Fruit fly (Drosophila melanogaster) whole organism, embryonic: ENCODE data around the gene CG11790.

Source experiments
- Antp ChIP-seq: fragments of 200-800 bp; sonication (Bioruptor generic); optimal IDR thresholded peaks from 3 replicates; lab custom pipeline; 2016; ENCODE audit warnings: missing biosample characterization, missing genetic modification characterization
- BtbVII ChIP-seq: fragments of 200-800 bp; sonication (Bioruptor generic); optimal IDR thresholded peaks from 3 replicates; lab custom pipeline; 2017; ENCODE audit warnings: missing biosample characterization, mild to moderate bottlenecking, missing genetic modification characterization
- CG10209 ChIP-seq: fragments of 200-800 bp; sonication (Bioruptor generic); optimal IDR thresholded peaks from 3 replicates; lab custom pipeline; 2017; ENCODE audit warnings: missing biosample characterization, mild to moderate bottlenecking, missing genetic modification characterization, missing genetic modification reagents
- CG11456 ChIP-seq: fragments of 200-800 bp; sonication (Bioruptor generic); IDR thresholded peaks from 3 replicates; pipeline ENCODE4 v1.3.6; 2022; ENCODE audit warnings: missing biosample characterization, missing genetic modification characterization
- CG14965 ChIP-seq: fragments of 200-800 bp; sonication (Bioruptor generic); optimal IDR thresholded peaks from 2 replicates; lab custom pipeline; 2016; ENCODE audit warnings: missing biosample characterization, missing genetic modification characterization, borderline replicate concordance
- CG18011 ChIP-seq: fragments of 200-800 bp; sonication (Bioruptor generic); optimal IDR thresholded peaks from 2 replicates; lab custom pipeline; 2017; ENCODE audit warnings: missing biosample characterization, missing genetic modification characterization, mild to moderate bottlenecking, moderate library complexity, missing genotype
- CG18476 ChIP-seq: fragments of 200-800 bp; sonication (Bioruptor generic); optimal IDR thresholded peaks from 2 replicates; lab custom pipeline; 2016; ENCODE audit warnings: missing biosample characterization, mild to moderate bottlenecking, missing genetic modification characterization
- CG2116 ChIP-seq: fragments of 200-800 bp; sonication (Bioruptor generic); optimal IDR thresholded peaks from 3 replicates; lab custom pipeline; 2018; ENCODE audit warnings: missing biosample characterization, mild to moderate bottlenecking, missing genetic modification characterization
- CG2875 ChIP-seq: fragments of 200-800 bp; sonication (Bioruptor generic); optimal IDR thresholded peaks from 2 replicates; lab custom pipeline; 2017; ENCODE audit warnings: missing biosample characterization, mild to moderate bottlenecking, missing genetic modification characterization, missing genetic modification reagents
- CG3065 ChIP-seq: fragments of 200-800 bp; sonication (Bioruptor generic); optimal IDR thresholded peaks from 2 replicates; lab custom pipeline; 2016; ENCODE audit warnings: missing biosample characterization, missing genetic modification characterization
- CG31224 ChIP-seq: fragments of 200-800 bp; sonication (Bioruptor generic); IDR thresholded peaks from 2 replicates; pipeline ENCODE4 v1.3.6; 2022; ENCODE audit warnings: missing biosample characterization, missing genetic modification characterization
- CG34422 ChIP-seq: fragments of 200-800 bp; sonication (Bioruptor generic); IDR thresholded peaks from 3 replicates; pipeline ENCODE4 v1.3.6; 2022; ENCODE audit warnings: missing biosample characterization, missing genetic modification characterization
- CG3847 ChIP-seq: fragments of 200-800 bp; sonication (Bioruptor generic); IDR thresholded peaks from 2 replicates; pipeline ENCODE4 v1.3.6; 2022; ENCODE audit warnings: missing biosample characterization, missing genetic modification characterization
- CG42726 ChIP-seq: fragments of 200-800 bp; sonication (Bioruptor generic); IDR thresholded peaks from 2 replicates; pipeline ENCODE4 v1.3.6; 2022; ENCODE audit warnings: missing biosample characterization, missing genetic modification characterization; ENCODE audit not compliant: partially characterized antibody
- CG7786 ChIP-seq: fragments of 200-800 bp; sonication (Bioruptor generic); optimal IDR thresholded peaks from 2 replicates; lab custom pipeline; 2016; ENCODE audit warnings: missing biosample characterization, missing genetic modification characterization
- CG7987 ChIP-seq: fragments of 200-800 bp; sonication (Bioruptor generic); optimal IDR thresholded peaks from 2 replicates; lab custom pipeline; 2018; ENCODE audit warnings: missing biosample characterization, mild to moderate bottlenecking, missing genetic modification characterization, moderate library complexity
- CG8290 ChIP-seq, 3 experiments: fragments of 200-800 bp; sonication (Bioruptor generic); optimal IDR thresholded peaks; 2 replicates each; lab custom pipeline; 2016 to 2019; ENCODE audit warnings: missing biosample characterization in 3 of 3, missing genetic modification characterization in 3 of 3, mild to moderate bottlenecking in 2 of 3, moderate library complexity in 1 of 3
- CG9727 ChIP-seq: fragments of 200-800 bp; sonication (Bioruptor generic); optimal IDR thresholded peaks from 3 replicates; lab custom pipeline; 2017; ENCODE audit warnings: missing biosample characterization, mild to moderate bottlenecking, missing genetic modification characterization
- Camta ChIP-seq: fragments of 200-800 bp; sonication (Bioruptor generic); optimal IDR thresholded peaks from 2 replicates; lab custom pipeline; 2016; ENCODE audit warnings: missing biosample characterization, missing genetic modification characterization
- Chrac-16 ChIP-seq: fragments of 200-800 bp; sonication (Bioruptor generic); optimal IDR thresholded peaks from 3 replicates; lab custom pipeline; 2016; ENCODE audit warnings: missing biosample characterization, missing genetic modification characterization
- D ChIP-seq, 2 experiments: fragments of 200-800 bp in 1 of 2; fragments of >200 bp in 1 of 2; sonication (Bioruptor generic) in 1 of 2; optimal IDR thresholded peaks; 2 replicates in 1 of 2; 3 replicates in 1 of 2; lab custom pipeline; 2017; ENCODE audit warnings: mild to moderate bottlenecking in 1 of 2, missing biosample characterization in 1 of 2, missing genetic modification characterization in 1 of 2, missing genetic modification reagents in 1 of 2
- Fer1 ChIP-seq: fragments of 200-800 bp; sonication (Bioruptor generic); optimal IDR thresholded peaks from 2 replicates; lab custom pipeline; 2017; ENCODE audit warnings: missing biosample characterization, mild to moderate bottlenecking, missing genetic modification characterization
- H15 ChIP-seq: fragments of 200-800 bp; sonication (Bioruptor generic); IDR thresholded peaks from 3 replicates; pipeline ENCODE4 v1.3.6; 2022; ENCODE audit warnings: missing biosample characterization, missing genetic modification characterization
- HLH54F ChIP-seq: fragments of 200-800 bp; sonication (Bioruptor generic); optimal IDR thresholded peaks from 3 replicates; lab custom pipeline; 2016; ENCODE audit warnings: missing biosample characterization, missing genetic modification characterization
- Lpt ChIP-seq: fragments of >200 bp; optimal IDR thresholded peaks from 2 replicates; lab custom pipeline; 2018; ENCODE audit warnings: missing biosample characterization, missing genetic modification characterization
- MBD-R2 ChIP-seq: fragments of 200-800 bp; sonication (Bioruptor generic); IDR thresholded peaks from 2 replicates; pipeline ENCODE4 v1.3.6; 2022; ENCODE audit warnings: missing biosample characterization, missing genetic modification characterization
- NC2β ChIP-seq: fragments of 200-800 bp; sonication (Bioruptor generic); optimal IDR thresholded peaks from 2 replicates; lab custom pipeline; 2016; ENCODE audit warnings: missing biosample characterization, missing genetic modification characterization
- Nf-YC ChIP-seq: fragments of 200-800 bp; optimal IDR thresholded peaks from 3 replicates; lab custom pipeline; 2019; ENCODE audit warnings: missing biosample characterization, mild to moderate bottlenecking, missing genetic modification characterization, moderate library complexity
- Rx ChIP-seq: fragments of 200-800 bp; sonication (Bioruptor generic); IDR thresholded peaks from 2 replicates; pipeline ENCODE4 v1.3.6; 2022; ENCODE audit warnings: missing biosample characterization, missing genetic modification characterization
- Xbp1 ChIP-seq: fragments of 200-800 bp; sonication (Bioruptor generic); optimal IDR thresholded peaks from 3 replicates; lab custom pipeline; 2016; ENCODE audit warnings: missing biosample characterization, mild to moderate bottlenecking, missing genetic modification characterization
- cad ChIP-seq: fragments of >200 bp; optimal IDR thresholded peaks from 2 replicates; lab custom pipeline; 2017; ENCODE audit warnings: missing biosample characterization, missing genetic modification characterization
- crp ChIP-seq, 2 experiments: fragments of 200-800 bp; sonication (Bioruptor generic); optimal IDR thresholded peaks; 2 replicates in 1 of 2; 3 replicates in 1 of 2; lab custom pipeline; 2017; ENCODE audit warnings: missing biosample characterization in 2 of 2, missing genetic modification characterization in 2 of 2, mild to moderate bottlenecking in 1 of 2, moderate library complexity in 1 of 2
- da ChIP-seq: fragments of 200-800 bp; sonication (Bioruptor generic); optimal IDR thresholded peaks from 2 replicates; lab custom pipeline; 2016; ENCODE audit warnings: missing biosample characterization, missing genetic modification characterization
- dimm ChIP-seq: fragments of 200-800 bp; sonication (Bioruptor generic); IDR thresholded peaks from 2 replicates; pipeline ENCODE4 v1.3.6; 2022; ENCODE audit warnings: missing biosample characterization, missing genetic modification characterization
- esg ChIP-seq: fragments of 200-800 bp; sonication (Bioruptor generic); conservative IDR thresholded peaks from 2 replicates; pipeline ENCODE4 v1.3.6; 2022; ENCODE audit warnings: missing biosample characterization, missing genetic modification characterization
- fd102C ChIP-seq: fragments of 200-800 bp; sonication (Bioruptor generic); optimal IDR thresholded peaks from 2 replicates; lab custom pipeline; 2018; ENCODE audit warnings: missing biosample characterization, mild to moderate bottlenecking, missing genetic modification characterization, moderate library complexity
- gce ChIP-seq: fragments of 200-800 bp; sonication (Bioruptor generic); IDR thresholded peaks from 3 replicates; pipeline ENCODE4 v1.3.6; 2022; ENCODE audit warnings: missing biosample characterization, missing genetic modification characterization
- gsb ChIP-seq: fragments of 200-800 bp; sonication (Bioruptor generic); IDR thresholded peaks from 2 replicates; pipeline ENCODE4 v1.3.6; 2022; ENCODE audit warnings: missing biosample characterization, missing genetic modification characterization
- hb ChIP-seq: fragments of 200-800 bp; sonication (Bioruptor generic); IDR thresholded peaks from 3 replicates; pipeline ENCODE4 v1.3.6; 2022; ENCODE audit warnings: missing biosample characterization, missing genetic modification characterization; ENCODE audit not compliant: partially characterized antibody
- lbe ChIP-seq: fragments of 200-800 bp; sonication (Bioruptor generic); optimal IDR thresholded peaks from 2 replicates; lab custom pipeline; 2016; ENCODE audit warnings: missing biosample characterization, mild to moderate bottlenecking, missing genetic modification characterization
- lilli ChIP-seq: fragments of 200-800 bp; sonication (Bioruptor generic); optimal IDR thresholded peaks from 3 replicates; lab custom pipeline; 2016; ENCODE audit warnings: missing biosample characterization, missing genetic modification characterization
- nom ChIP-seq: fragments of 200-800 bp; sonication (Bioruptor generic); optimal IDR thresholded peaks from 2 replicates; lab custom pipeline; 2017; ENCODE audit warnings: missing biosample characterization, missing genetic modification characterization, mild to moderate bottlenecking, moderate library complexity, missing genetic modification reagents
- pb ChIP-seq: fragments of 200-800 bp; sonication (Bioruptor generic); optimal IDR thresholded peaks from 3 replicates; lab custom pipeline; 2016; ENCODE audit warnings: missing biosample characterization, missing genetic modification characterization
- pho ChIP-seq: fragments of 200-800 bp; sonication (Bioruptor generic); optimal IDR thresholded peaks from 2 replicates; lab custom pipeline; 2016; ENCODE audit warnings: missing biosample characterization, missing genetic modification characterization
- shn ChIP-seq: fragments of 200-800 bp; sonication (Bioruptor generic); optimal IDR thresholded peaks from 3 replicates; lab custom pipeline; 2016; ENCODE audit warnings: missing biosample characterization, missing genetic modification characterization
- sr ChIP-seq: fragments of 200-800 bp; sonication (Bioruptor generic); IDR thresholded peaks from 3 replicates; pipeline ENCODE4 v1.3.6; 2022; ENCODE audit warnings: missing biosample characterization, missing genetic modification characterization
- sug ChIP-seq: fragments of 200-800 bp; optimal IDR thresholded peaks from 2 replicates; lab custom pipeline; 2019; ENCODE audit warnings: missing biosample characterization, mild to moderate bottlenecking, missing genetic modification characterization, moderate library complexity
- twi ChIP-seq: fragments of 200-800 bp; optimal IDR thresholded peaks from 2 replicates; lab custom pipeline; 2019; ENCODE audit warnings: missing biosample characterization, mild to moderate bottlenecking, missing genetic modification characterization, moderate library complexity
- yki ChIP-seq: fragments of >200 bp; optimal IDR thresholded peaks from 3 replicates; lab custom pipeline; 2018

The CG11790 gene

DNA sequence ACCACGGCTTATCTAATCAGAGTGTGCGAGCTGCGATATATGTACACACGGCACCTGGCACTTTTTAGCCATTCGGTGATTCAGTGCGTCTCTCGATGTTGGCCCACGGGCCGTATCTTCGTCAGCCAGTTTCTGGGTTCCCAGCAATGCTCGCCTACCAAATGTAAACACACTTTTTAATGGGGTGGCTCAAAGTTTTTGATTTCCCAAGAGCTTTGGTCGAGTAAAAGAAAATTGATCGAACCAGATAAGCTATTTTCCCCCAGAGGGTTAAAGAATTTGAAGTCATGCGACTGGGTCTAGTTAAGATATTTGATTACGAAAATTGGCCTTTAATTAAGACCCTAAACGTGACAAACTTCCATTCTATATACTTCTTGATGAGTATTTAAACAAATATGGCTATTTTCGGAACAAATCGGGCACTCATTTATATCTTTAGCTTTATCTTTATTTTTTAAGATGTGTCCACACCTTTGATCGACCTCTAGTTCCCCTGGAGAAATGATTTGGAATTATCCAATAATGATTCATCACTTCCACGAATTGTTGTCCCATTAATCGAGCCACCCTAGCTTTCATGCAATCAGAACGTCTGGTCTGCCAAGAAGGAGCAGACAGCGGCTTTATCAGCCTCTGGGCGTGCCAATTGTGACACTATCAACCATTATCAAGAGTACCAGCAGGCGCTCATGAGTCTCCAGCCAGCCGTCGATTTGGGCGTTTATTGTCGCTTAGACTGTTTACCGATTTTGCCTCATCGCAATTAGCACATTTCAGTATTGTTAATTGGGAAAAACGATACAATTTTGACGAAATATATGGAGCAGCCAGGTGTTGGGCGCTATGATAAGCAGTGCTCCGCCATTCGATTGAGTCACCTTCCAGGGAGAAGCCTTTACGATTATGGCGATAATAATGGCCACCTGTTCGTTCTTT, 20.0 kb upstream of the CG11790 start (continued):
- TF ChIP-seq Fer1 (GFP tag; lab: Kevin White, UChicago) (peak; percentile 41), HLH54F (GFP tag; lab: Kevin White, UChicago) (peak; percentile 45), MBD-R2 (GFP tag; lab: Robert Waterston, UW) (no peak), nom (GFP tag; lab: Kevin White, UChicago) (no peak), CG18476 (no peak), Chrac-16 (peak; percentile 13), lbe (peak; percentile 28), CG14965 (GFP tag; lab: Kevin White, UChicago) (no peak), CG8290 (GFP tag; optimal IDR thresholded peaks at IDR 0.05; lab: Kevin White, UChicago) (no peak), CG8290 (tag; optimal IDR thresholded peaks at IDR 0.05; lab: Kevin White, UChicago) (no peak), CG10209 (GFP tag; lab: Kevin White, UChicago) (no peak), crp (GFP tag; optimal IDR thresholded peaks at IDR 0.05; lab: Kevin White, UChicago) (no peak), hb (GFP tag; lab: Robert Waterston, UW) (no peak), sug (tag; lab: Kevin White, UChicago) (peak; percentile 70), Nf-YC (tag; lab: Kevin White, UChicago) (peak; percentile 43), shn (GFP tag; lab: Kevin White, UChicago) (no peak), CG3065 (GFP tag; lab: Kevin White, UChicago) (no peak), yki (lab: Kevin White, UChicago) (no peak), Rx (no peak), da (GFP tag; lab: Kevin White, UChicago) (no peak), NC2β (GFP tag; lab: Kevin White, UChicago) (no peak), esg (GFP tag; lab: Robert Waterston, UW) (no peak; the same call in 1 of the 2 replicates), dimm (GFP tag; lab: Robert Waterston, UW) (no peak), fd102C (GFP tag; lab: Kevin White, UChicago) (no peak), H15 (GFP tag; lab: Robert Waterston, UW) (no peak), CG31224 (peak; percentile 99), gce (no peak), D (optimal IDR thresholded peaks at IDR 0.05; lab: Kevin White, UChicago) (no peak), D (GFP tag; optimal IDR thresholded peaks at IDR 0.05; lab: Kevin White, UChicago) (no peak), CG2875 (GFP tag; lab: Kevin White, UChicago) (no peak), CG9727 (GFP tag; lab: Kevin White, UChicago) (no peak), CG7786 (GFP tag; lab: Kevin White, UChicago) (peak; percentile 36), CG3847 (GFP tag; lab: Robert Waterston, UW) (no peak), cad (GFP tag; lab: Kevin White, UChicago) (no peak), CG42726 (no peak), pho (GFP tag; lab: Kevin White, UChicago) (peak; percentile 44), CG11456 (GFP tag; lab: Robert Waterston, UW) (no peak), twi (tag; lab: Kevin White, UChicago) (no peak), Camta (GFP tag; lab: Kevin White, UChicago) (no peak), Antp (no peak), gsb (GFP tag; lab: Robert Waterston, UW) (no peak), pb (GFP tag; lab: Kevin White, UChicago) (peak; percentile 60), CG2116 (no peak), CG7987 (no peak), Lpt (GFP tag; lab: Kevin White, UChicago) (no peak), CG18011 (GFP tag; lab: Kevin White, UChicago) (peak; percentile 12), BtbVII (GFP tag; lab: Kevin White, UChicago) (peak; percentile 59), Xbp1 (GFP tag; lab: Kevin White, UChicago) (no peak), sr (GFP tag; lab: Robert Waterston, UW) (no peak), CG34422 (GFP tag; lab: Robert Waterston, UW) (no peak), lilli (GFP tag; lab: Kevin White, UChicago) (peak; percentile 62)
